Worm (Caenorhabditis elegans): Measurements from ENCODE around the gene CC8.3.
A peak's percentile ranks its signal among the peaks of the same experiment; 100 is the strongest.

The CC8.3 gene

ce11 chrIV:3638250-3638926 lies 3.7 kb downstream of the CC8.3 start:
- no peak for TF ChIP-seq pes-1 (GFP tag; IDR thresholded peaks at IDR 0.05)

ce11 chrIV:3636528-3637129 lies 5.5 kb downstream of the CC8.3 start, which contains the start of gene madf-9:
TSS of gene madf-9 (plus strand) at chrIV:3637079.
- TF ChIP-seq tbx-11 (GFP tag; IDR thresholded peaks at IDR 0.05) (0 out of 2 replicates have a peak, but pooled peaks have one; percentile 21), scrt-1 (GFP tag; IDR thresholded peaks at IDR 0.05) (no peak), F13C5.2 (tag; optimal IDR thresholded peaks at IDR 0.05) (peak; percentile 30), sea-1 (GFP tag; conservative IDR thresholded peaks at IDR 0.05) (no peak), tra-4 (tag; optimal IDR thresholded peaks at IDR 0.05) (no peak)

- TF ChIP-seq F13C5.2 (tag; optimal IDR thresholded peaks at IDR 0.05) (no peak), ceh-36 (tag; optimal IDR thresholded peaks at IDR 0.05) (no peak), tra-4 (tag; optimal IDR thresholded peaks at IDR 0.05) (no peak), tbx-11 (GFP tag; IDR thresholded peaks at IDR 0.05) (no peak), aly-1 (tag; optimal IDR thresholded peaks at IDR 0.05) (no peak), ama-1 (optimal IDR thresholded peaks at IDR 0.05) (no peak)
Observed at ce11 chrIV:3633254-3633653, 8.8 kb downstream of the CC8.3 start, which contains the start of gene ZC416.2. TSS of gene ZC416.2 (plus strand) at chrIV:3633619.

ce11 chrIV:3632475-3632874 lies 9.6 kb downstream of the CC8.3 start:
- TF ChIP-seq F13C5.2 (tag; optimal IDR thresholded peaks at IDR 0.05) (no peak), sea-1 (GFP tag; conservative IDR thresholded peaks at IDR 0.05) (no peak), scrt-1 (GFP tag; IDR thresholded peaks at IDR 0.05) (no peak), hmbx-1 (tag; optimal IDR thresholded peaks at IDR 0.05) (no peak), ets-7 (tag; optimal IDR thresholded peaks at IDR 0.05) (no peak), B0310.2 (tag; optimal IDR thresholded peaks at IDR 0.05) (no peak), ceh-13 (GFP tag; optimal IDR thresholded peaks at IDR 0.05) (no peak), aly-1 (tag; optimal IDR thresholded peaks at IDR 0.05) (no peak), tbx-11 (GFP tag; IDR thresholded peaks at IDR 0.05) (no peak), tra-4 (tag; optimal IDR thresholded peaks at IDR 0.05) (no peak), ceh-36 (tag; optimal IDR thresholded peaks at IDR 0.05) (no peak), pes-1 (GFP tag; IDR thresholded peaks at IDR 0.05) (no peak), hnd-1 (tag; optimal IDR thresholded peaks at IDR 0.05) (no peak), ama-1 (optimal IDR thresholded peaks at IDR 0.05) (no peak), tbx-37 (GFP tag; conservative IDR thresholded peaks at IDR 0.05) (no peak), hmg-4 (GFP tag; optimal IDR thresholded peaks at IDR 0.05) (no peak)

ce11 chrIV:3628896-3629641 lies 13.0 kb downstream of the CC8.3 start:
- TF ChIP-seq B0310.2 (tag; optimal IDR thresholded peaks at IDR 0.05) = no peak
- no peak for TF ChIP-seq ets-7 (tag; optimal IDR thresholded peaks at IDR 0.05)
- TF ChIP-seq sea-1 (GFP tag; conservative IDR thresholded peaks at IDR 0.05) = no peak
- TF ChIP-seq aly-1 (tag; optimal IDR thresholded peaks at IDR 0.05) = no peak
- TF ChIP-seq hmg-4 (GFP tag; optimal IDR thresholded peaks at IDR 0.05) = no peak

- TF ChIP-seq tbx-11 (GFP tag; IDR thresholded peaks at IDR 0.05) = no peak
- no peak for TF ChIP-seq ets-7 (tag; optimal IDR thresholded peaks at IDR 0.05)
- no peak for TF ChIP-seq hmg-4 (GFP tag; optimal IDR thresholded peaks at IDR 0.05)
- TF ChIP-seq sea-1 (GFP tag; conservative IDR thresholded peaks at IDR 0.05) = no peak
- TF ChIP-seq ceh-13 (GFP tag; optimal IDR thresholded peaks at IDR 0.05) = no peak
- no peak for TF ChIP-seq ama-1 (optimal IDR thresholded peaks at IDR 0.05)
- TF ChIP-seq pes-1 (GFP tag; IDR thresholded peaks at IDR 0.05) = no peak
- no peak for TF ChIP-seq hmbx-1 (tag; optimal IDR thresholded peaks at IDR 0.05)
- TF ChIP-seq flt-1 (GFP tag; IDR thresholded peaks at IDR 0.05) = no peak
- no peak for TF ChIP-seq tra-4 (tag; optimal IDR thresholded peaks at IDR 0.05)
- TF ChIP-seq scrt-1 (GFP tag; IDR thresholded peaks at IDR 0.05) = no peak
- TF ChIP-seq hnd-1 (tag; optimal IDR thresholded peaks at IDR 0.05) = no peak
- TF ChIP-seq ceh-36 (tag; optimal IDR thresholded peaks at IDR 0.05) = no peak
- no peak for TF ChIP-seq F13C5.2 (tag; optimal IDR thresholded peaks at IDR 0.05)
- TF ChIP-seq aly-1 (tag; optimal IDR thresholded peaks at IDR 0.05) = no peak
- no peak for TF ChIP-seq B0310.2 (tag; optimal IDR thresholded peaks at IDR 0.05)
- no peak for TF ChIP-seq tbx-37 (GFP tag; conservative IDR thresholded peaks at IDR 0.05)
Observed at ce11 chrIV:3626447-3626846, 15.6 kb downstream of the CC8.3 start.

ce11 chrIV:3624597-3624996 lies 17.5 kb downstream of the CC8.3 start, which contains the start of the genes cha-1 and unc-17:
TSS of gene cha-1 (minus strand) at chrIV:3624697.
TSS of gene unc-17 (minus strand) at chrIV:3624699.
- TF ChIP-seq tbx-11 (GFP tag; IDR thresholded peaks at IDR 0.05) = no peak
- no peak for TF ChIP-seq ceh-36 (tag; optimal IDR thresholded peaks at IDR 0.05)
- TF ChIP-seq tra-4 (tag; optimal IDR thresholded peaks at IDR 0.05) = no peak
- TF ChIP-seq hnd-1 (tag; optimal IDR thresholded peaks at IDR 0.05) = no peak
- TF ChIP-seq hmbx-1 (tag; optimal IDR thresholded peaks at IDR 0.05) = no peak
- TF ChIP-seq F13C5.2 (tag; optimal IDR thresholded peaks at IDR 0.05) = no peak
- TF ChIP-seq sea-1 (GFP tag; conservative IDR thresholded peaks at IDR 0.05) = no peak
- TF ChIP-seq tbx-37 (GFP tag; conservative IDR thresholded peaks at IDR 0.05) = no peak
- no peak for TF ChIP-seq ets-7 (tag; optimal IDR thresholded peaks at IDR 0.05)
- no peak for TF ChIP-seq scrt-1 (GFP tag; IDR thresholded peaks at IDR 0.05)
- no peak for TF ChIP-seq flt-1 (GFP tag; IDR thresholded peaks at IDR 0.05)
- TF ChIP-seq ama-1 (optimal IDR thresholded peaks at IDR 0.05) = no peak
- no peak for TF ChIP-seq B0310.2 (tag; optimal IDR thresholded peaks at IDR 0.05)
- no peak for TF ChIP-seq ceh-13 (GFP tag; optimal IDR thresholded peaks at IDR 0.05)
- TF ChIP-seq aly-1 (tag; optimal IDR thresholded peaks at IDR 0.05) = no peak
- no peak for TF ChIP-seq pes-1 (GFP tag; IDR thresholded peaks at IDR 0.05)
- TF ChIP-seq hmg-4 (GFP tag; optimal IDR thresholded peaks at IDR 0.05) = no peak
